Fruit fly (Drosophila melanogaster) whole organism, embryonic: ENCODE results near the gene HipHop.

Experiments used
- Atf-2 ChIP-seq: fragments of 200-800 bp; sonication (Bioruptor generic); optimal IDR thresholded peaks from 2 replicates; lab custom pipeline; 2016; ENCODE audit warnings: missing biosample characterization, missing genetic modification characterization
- Awh ChIP-seq: fragments of 200-800 bp; sonication (Bioruptor generic); IDR thresholded peaks from 2 replicates; pipeline ENCODE4, ENCODE4 v1.3.6; 2022; ENCODE audit warnings: missing biosample characterization, missing genetic modification characterization
- CG10366 ChIP-seq: fragments of 200-800 bp; sonication (Bioruptor generic); IDR thresholded peaks from 2 replicates; pipeline ENCODE4 v1.3.6; 2022; ENCODE audit warnings: missing biosample characterization, missing genetic modification characterization
- CG11504 ChIP-seq: fragments of 200-800 bp; sonication (Bioruptor generic); optimal IDR thresholded peaks from 3 replicates; lab custom pipeline; 2019; ENCODE audit warnings: missing biosample characterization, mild to moderate bottlenecking, missing genetic modification characterization, moderate library complexity
- CG11695 ChIP-seq: fragments of 200-800 bp; sonication (Bioruptor generic); IDR thresholded peaks from 3 replicates; pipeline ENCODE4 v1.3.6; 2022; ENCODE audit warnings: missing biosample characterization, missing genetic modification characterization
- CG12299 ChIP-seq: fragments of 200-800 bp; sonication (Bioruptor generic); optimal IDR thresholded peaks from 2 replicates; lab custom pipeline; 2018; ENCODE audit warnings: missing biosample characterization, mild to moderate bottlenecking, missing genetic modification characterization
- CG1233 ChIP-seq: fragments of 200-800 bp; sonication (Bioruptor generic); optimal IDR thresholded peaks from 4 replicates; lab custom pipeline; 2018; ENCODE audit warnings: missing biosample characterization, mild to moderate bottlenecking, missing genetic modification characterization
- CG12942 ChIP-seq: fragments of 200-800 bp; sonication (Bioruptor generic); optimal IDR thresholded peaks from 3 replicates; lab custom pipeline; 2016; ENCODE audit warnings: missing biosample characterization, missing genetic modification characterization
- CG13775 ChIP-seq: fragments of 200-800 bp; sonication (Bioruptor generic); optimal IDR thresholded peaks from 3 replicates; lab custom pipeline; 2017; ENCODE audit warnings: missing biosample characterization, mild to moderate bottlenecking, missing genetic modification characterization
- CG14860 ChIP-seq: fragments of 200-800 bp; sonication (Bioruptor generic); IDR thresholded peaks from 3 replicates; pipeline ENCODE4 v1.3.6; 2022; ENCODE audit warnings: missing biosample characterization, missing genetic modification characterization; ENCODE audit not compliant: partially characterized antibody
- CG15479 ChIP-seq: fragments of 200-800 bp; sonication (Bioruptor generic); optimal IDR thresholded peaks from 3 replicates; lab custom pipeline; 2019; ENCODE audit warnings: missing biosample characterization, mild to moderate bottlenecking, missing genetic modification characterization, moderate library complexity
- CG15514 ChIP-seq: fragments of 200-800 bp; sonication (Bioruptor generic); optimal IDR thresholded peaks from 3 replicates; lab custom pipeline; 2017; ENCODE audit warnings: missing biosample characterization, missing genetic modification characterization, mild to moderate bottlenecking, moderate library complexity, missing genetic modification reagents
- CG18262 ChIP-seq: fragments of 200-800 bp; optimal IDR thresholded peaks from 3 replicates; lab custom pipeline; 2019; ENCODE audit warnings: missing biosample characterization, mild to moderate bottlenecking, missing genetic modification characterization, moderate library complexity
- CG18764 ChIP-seq: fragments of 200-800 bp; sonication (Bioruptor generic); optimal IDR thresholded peaks from 3 replicates; lab custom pipeline; 2016; ENCODE audit warnings: missing biosample characterization, missing genetic modification characterization
- CG33557 ChIP-seq: fragments of 200-800 bp; sonication (Bioruptor generic); optimal IDR thresholded peaks from 2 replicates; lab custom pipeline; 2019; ENCODE audit warnings: missing biosample characterization, mild to moderate bottlenecking, missing genetic modification characterization, moderate library complexity
- CG3407 ChIP-seq: fragments of 200-800 bp; sonication (Bioruptor generic); optimal IDR thresholded peaks from 2 replicates; lab custom pipeline; 2018; ENCODE audit warnings: missing biosample characterization, mild to moderate bottlenecking, missing genetic modification characterization
- CG34376 ChIP-seq: fragments of 200-800 bp; sonication (Bioruptor generic); optimal IDR thresholded peaks from 2 replicates; lab custom pipeline; 2018; ENCODE audit warnings: missing biosample characterization, mild to moderate bottlenecking, missing genetic modification characterization
- CG4328 ChIP-seq: fragments of 200-800 bp; sonication (Bioruptor generic); optimal IDR thresholded peaks from 3 replicates; lab custom pipeline; 2017; ENCODE audit warnings: missing biosample characterization, missing genetic modification reagents, missing genetic modification characterization
- CG6254 ChIP-seq: fragments of 200-800 bp; sonication (Bioruptor generic); optimal IDR thresholded peaks from 3 replicates; lab custom pipeline; 2017; ENCODE audit warnings: mild to moderate bottlenecking, missing biosample characterization, missing genetic modification reagents, missing genetic modification characterization
- CG9609 ChIP-seq: fragments of 200-800 bp; sonication (Bioruptor generic); optimal IDR thresholded peaks from 3 replicates; lab custom pipeline; 2016; ENCODE audit warnings: missing biosample characterization, missing genetic modification characterization
- CG9817 ChIP-seq: fragments of 200-800 bp; sonication (Bioruptor generic); optimal IDR thresholded peaks from 2 replicates; lab custom pipeline; 2018; ENCODE audit warnings: missing biosample characterization, mild to moderate bottlenecking, missing genetic modification characterization, moderate library complexity
- CHES-1-like ChIP-seq: fragments of 200-800 bp; sonication (Bioruptor generic); optimal IDR thresholded peaks from 2 replicates; lab custom pipeline; 2016; ENCODE audit warnings: missing biosample characterization, missing genetic modification characterization
- CoRest ChIP-seq: fragments of 200-800 bp; sonication (Bioruptor generic); optimal IDR thresholded peaks from 3 replicates; lab custom pipeline; 2018; ENCODE audit warnings: missing biosample characterization, mild to moderate bottlenecking, missing genetic modification characterization, moderate library complexity
- Dip3 ChIP-seq: fragments of 200-800 bp; sonication (Bioruptor generic); optimal IDR thresholded peaks from 3 replicates; lab custom pipeline; 2016; ENCODE audit warnings: missing biosample characterization, missing genetic modification characterization
- Drgx ChIP-seq: fragments of 200-800 bp; sonication (Bioruptor generic); IDR thresholded peaks from 2 replicates; pipeline ENCODE4 v1.3.6; 2022; ENCODE audit warnings: missing biosample characterization, missing genetic modification characterization
- Ets65A ChIP-seq: fragments of 200-800 bp; sonication (Bioruptor generic); peaks from one replicate; lab custom pipeline; 2016; ENCODE audit warnings: missing biosample characterization, missing genetic modification characterization
- Fer2 ChIP-seq: fragments of 200-800 bp; sonication (Bioruptor generic); optimal IDR thresholded peaks from 2 replicates; lab custom pipeline; 2018; ENCODE audit warnings: missing biosample characterization, mild to moderate bottlenecking, missing genetic modification characterization, moderate library complexity
- HmgD ChIP-seq: fragments of 200-800 bp; sonication (Bioruptor generic); optimal IDR thresholded peaks from 3 replicates; lab custom pipeline; 2016; ENCODE audit warnings: missing biosample characterization, missing genetic modification characterization
- Hmr ChIP-seq: fragments of 200-800 bp; sonication (Bioruptor generic); optimal IDR thresholded peaks from 3 replicates; lab custom pipeline; 2017; ENCODE audit warnings: mild to moderate bottlenecking, missing biosample characterization, missing genetic modification reagents, missing genetic modification characterization
- NC2β ChIP-seq: fragments of 200-800 bp; sonication (Bioruptor generic); optimal IDR thresholded peaks from 2 replicates; lab custom pipeline; 2016; ENCODE audit warnings: missing biosample characterization, missing genetic modification characterization
- NfI ChIP-seq: fragments of 200-800 bp; sonication (Bioruptor generic); optimal IDR thresholded peaks from 3 replicates; lab custom pipeline; 2018; ENCODE audit warnings: missing biosample characterization, mild to moderate bottlenecking, missing genetic modification characterization, moderate library complexity
- Optix ChIP-seq: fragments of 200-800 bp; sonication (Bioruptor generic); IDR thresholded peaks from 3 replicates; pipeline ENCODE4 v1.3.6; 2022; ENCODE audit warnings: missing biosample characterization, missing genetic modification characterization
- ase ChIP-seq: fragments of 200-800 bp; sonication (Bioruptor generic); IDR thresholded peaks from 3 replicates; pipeline ENCODE4 v1.3.6; 2022; ENCODE audit warnings: missing biosample characterization, missing genetic modification characterization
- ash1 ChIP-seq: fragments of 200-800 bp; sonication (Bioruptor generic); optimal IDR thresholded peaks from 2 replicates; lab custom pipeline; 2018; ENCODE audit warnings: missing biosample characterization, mild to moderate bottlenecking, missing genetic modification characterization
- crc ChIP-seq: fragments of 200-800 bp; sonication (Bioruptor generic); optimal IDR thresholded peaks from 2 replicates; lab custom pipeline; 2016; ENCODE audit warnings: missing biosample characterization, missing genetic modification characterization
- danr ChIP-seq: fragments of 200-800 bp; sonication (Bioruptor generic); IDR thresholded peaks from 2 replicates; pipeline ENCODE4 v1.3.6; 2022; ENCODE audit warnings: missing biosample characterization, missing genetic modification characterization
- fd3F ChIP-seq: fragments of 200-800 bp; sonication (Bioruptor generic); optimal IDR thresholded peaks from 2 replicates; lab custom pipeline; 2018; ENCODE audit warnings: missing biosample characterization, mild to moderate bottlenecking, missing genetic modification characterization, moderate library complexity
- grau ChIP-seq: fragments of 200-800 bp; optimal IDR thresholded peaks from 3 replicates; lab custom pipeline; 2019; ENCODE audit warnings: missing biosample characterization, mild to moderate bottlenecking, missing genetic modification characterization, moderate library complexity
- grn ChIP-seq: fragments of 200-800 bp; sonication (Bioruptor generic); optimal IDR thresholded peaks from 3 replicates; lab custom pipeline; 2017; ENCODE audit warnings: missing biosample characterization, missing genetic modification characterization
- lbe ChIP-seq: fragments of 200-800 bp; sonication (Bioruptor generic); optimal IDR thresholded peaks from 2 replicates; lab custom pipeline; 2016; ENCODE audit warnings: missing biosample characterization, mild to moderate bottlenecking, missing genetic modification characterization
- maf-S ChIP-seq: fragments of 200-800 bp; sonication (Bioruptor generic); optimal IDR thresholded peaks from 2 replicates; lab custom pipeline; 2016; ENCODE audit warnings: missing biosample characterization, missing genetic modification characterization
- nau ChIP-seq: fragments of 200-800 bp; sonication (Bioruptor generic); optimal IDR thresholded peaks from 3 replicates; lab custom pipeline; 2017; ENCODE audit warnings: missing biosample characterization, mild to moderate bottlenecking, missing genetic modification characterization, missing genetic modification reagents
- nom ChIP-seq: fragments of 200-800 bp; sonication (Bioruptor generic); optimal IDR thresholded peaks from 2 replicates; lab custom pipeline; 2017; ENCODE audit warnings: missing biosample characterization, missing genetic modification characterization, mild to moderate bottlenecking, moderate library complexity, missing genetic modification reagents
- pnt ChIP-seq: fragments of 200-800 bp; sonication (Bioruptor generic); optimal IDR thresholded peaks from 3 replicates; lab custom pipeline; 2016; ENCODE audit warnings: missing biosample characterization, missing genetic modification characterization
- rib ChIP-seq: fragments of 200-800 bp; sonication (Bioruptor generic); IDR thresholded peaks from 2 replicates; pipeline ENCODE4 v1.3.6; 2022; ENCODE audit warnings: missing biosample characterization, missing genetic modification characterization
- ro ChIP-seq: fragments of 200-800 bp; sonication (Bioruptor generic); IDR thresholded peaks from 2 replicates; pipeline ENCODE4 v1.3.6; 2022; ENCODE audit warnings: missing biosample characterization, missing genetic modification characterization
- row ChIP-seq: fragments of 200-800 bp; sonication (Bioruptor generic); IDR thresholded peaks from 3 replicates; pipeline ENCODE4 v1.3.6; 2022; ENCODE audit warnings: missing biosample characterization, missing genetic modification characterization
- sens-2 ChIP-seq: fragments of 200-800 bp; sonication (Bioruptor generic); IDR thresholded peaks from 2 replicates; pipeline ENCODE4 v1.3.6; 2022; ENCODE audit warnings: missing biosample characterization, missing genetic modification characterization
- sisA ChIP-seq: fragments of 200-800 bp; sonication (Bioruptor generic); IDR thresholded peaks from 2 replicates; pipeline ENCODE4 v1.3.6; 2022; ENCODE audit warnings: missing biosample characterization, missing genetic modification characterization
- unpg ChIP-seq: fragments of 200-800 bp; sonication (Bioruptor generic); optimal IDR thresholded peaks from 3 replicates; lab custom pipeline; 2018; ENCODE audit warnings: missing biosample characterization, mild to moderate bottlenecking, missing genetic modification characterization, moderate library complexity
- yki ChIP-seq: fragments of >200 bp; optimal IDR thresholded peaks from 3 replicates; lab custom pipeline; 2018
- zfh1 ChIP-seq: fragments of 200-800 bp; sonication (Bioruptor generic); IDR thresholded peaks from 3 replicates; pipeline ENCODE4 v1.3.6; 2022; ENCODE audit warnings: missing biosample characterization, missing genetic modification characterization

The HipHop gene

DNA sequence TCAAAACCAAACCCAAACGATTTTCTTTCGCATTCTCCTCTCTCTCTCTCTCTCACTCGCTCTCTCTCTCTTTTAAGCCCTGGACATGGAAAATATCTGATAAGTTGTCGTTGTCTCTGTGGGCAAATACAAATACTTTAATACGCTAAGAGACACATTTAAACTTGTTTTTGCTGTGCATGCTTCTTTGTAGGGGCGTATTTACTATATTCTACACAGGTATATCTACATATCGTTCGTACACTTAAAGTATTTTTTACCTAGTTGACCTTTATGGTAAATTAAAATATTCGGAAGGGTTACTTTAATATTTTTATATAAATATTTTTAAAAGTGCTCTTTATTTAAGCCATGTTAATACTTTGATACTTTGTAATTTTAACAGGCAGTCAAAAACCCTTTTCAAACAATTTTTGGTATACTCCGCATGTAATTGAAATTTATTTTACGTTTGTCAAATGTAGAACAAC lies 25.3 kb downstream of the HipHop start (continued):
- TF ChIP-seq CG1233 (GFP tag; lab: Kevin White, UChicago) (no peak), CG15514 (GFP tag; lab: Kevin White, UChicago) (no peak), rib (no peak), CG15479 (GFP tag; lab: Kevin White, UChicago) (no peak), CG34376 (GFP tag; lab: Kevin White, UChicago) (peak; percentile 10), maf-S (no peak), ase (GFP tag; lab: Robert Waterston, UW) (no peak), sens-2 (GFP tag; lab: Robert Waterston, UW) (no peak), fd3F (no peak), pnt (no peak), unpg (GFP tag; lab: Kevin White, UChicago) (no peak), CG11695 (GFP tag; lab: Robert Waterston, UW) (no peak), CG6254 (GFP tag; lab: Kevin White, UChicago) (no peak), Atf-2 (GFP tag; lab: Kevin White, UChicago) (no peak), danr (no peak), nom (no peak), yki (lab: Kevin White, UChicago) (peak; percentile 40), CG14860 (GFP tag; lab: Robert Waterston, UW) (peak; percentile 14; the same call in 1 of the 3 replicates), CG4328 (GFP tag; lab: Kevin White, UChicago) (no peak), grau (tag; lab: Kevin White, UChicago) (no peak), Awh (GFP tag; lab: Robert Waterston, UW) (no peak), row (GFP tag; lab: Robert Waterston, UW) (peak; percentile 30; the same call in 1 of the 3 replicates), zfh1 (GFP tag; lab: Robert Waterston, UW) (no peak), crc (GFP tag; lab: Kevin White, UChicago) (no peak), lbe (no peak), Dip3 (no peak), Ets65A (no peak), Drgx (GFP tag; lab: Robert Waterston, UW) (no peak), HmgD (no peak), CG18262 (tag; lab: Kevin White, UChicago) (peak; percentile 28), ro (GFP tag; lab: Robert Waterston, UW) (no peak), CoRest (tag; lab: Kevin White, UChicago) (no peak), CG3407 (GFP tag; lab: Kevin White, UChicago) (no peak), CG10366 (GFP tag; lab: Robert Waterston, UW) (no peak), Fer2 (tag; lab: Kevin White, UChicago) (no peak), ash1 (no peak), CHES-1-like (GFP tag; lab: Kevin White, UChicago) (no peak), Optix (no peak), CG33557 (GFP tag; lab: Kevin White, UChicago) (no peak), CG12942 (no peak), sisA (GFP tag; lab: Robert Waterston, UW) (no peak), grn (GFP tag; lab: Kevin White, UChicago) (peak; percentile 2), CG9817 (tag; lab: Kevin White, UChicago) (no peak), CG18764 (no peak), CG13775 (no peak), CG9609 (GFP tag; lab: Kevin White, UChicago) (no peak), CG11504 (tag; lab: Kevin White, UChicago) (peak; percentile 14), NC2β (no peak), CG12299 (tag; lab: Kevin White, UChicago) (no peak), Hmr (GFP tag; lab: Kevin White, UChicago) (peak; percentile 28), nau (GFP tag; lab: Kevin White, UChicago) (no peak), NfI (no peak)
